Fruit fly (Drosophila melanogaster): ENCODE results near the gene Der-1.

Der-1 gene

DNA sequence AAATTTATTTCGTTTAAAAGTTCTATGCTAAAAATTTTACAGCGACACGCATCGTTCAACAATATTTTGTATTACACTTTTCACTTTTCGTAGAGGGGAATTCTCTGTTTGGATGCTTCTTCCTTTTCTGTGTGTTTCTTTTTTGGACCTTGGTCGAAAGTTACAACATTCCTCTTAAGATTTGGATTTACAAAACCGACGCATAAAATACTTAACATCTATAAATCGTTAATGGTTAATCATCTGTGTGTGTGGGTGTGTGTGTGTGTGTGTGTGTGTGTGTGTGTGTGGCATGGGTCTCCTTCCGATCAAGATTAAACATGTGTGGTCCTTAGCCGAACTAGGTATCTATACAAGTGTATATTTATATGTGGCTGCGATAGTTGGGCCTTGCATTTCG is 1.7 kb downstream of the Der-1 start:
- TF ChIP-seq CG30403 (GFP tag; optimal IDR thresholded peaks at IDR 0.05) (no peak), Dfd (GFP tag; optimal IDR thresholded peaks at IDR 0.05) (peak in 1 of 2 experiments; percentile 26)

DNA sequence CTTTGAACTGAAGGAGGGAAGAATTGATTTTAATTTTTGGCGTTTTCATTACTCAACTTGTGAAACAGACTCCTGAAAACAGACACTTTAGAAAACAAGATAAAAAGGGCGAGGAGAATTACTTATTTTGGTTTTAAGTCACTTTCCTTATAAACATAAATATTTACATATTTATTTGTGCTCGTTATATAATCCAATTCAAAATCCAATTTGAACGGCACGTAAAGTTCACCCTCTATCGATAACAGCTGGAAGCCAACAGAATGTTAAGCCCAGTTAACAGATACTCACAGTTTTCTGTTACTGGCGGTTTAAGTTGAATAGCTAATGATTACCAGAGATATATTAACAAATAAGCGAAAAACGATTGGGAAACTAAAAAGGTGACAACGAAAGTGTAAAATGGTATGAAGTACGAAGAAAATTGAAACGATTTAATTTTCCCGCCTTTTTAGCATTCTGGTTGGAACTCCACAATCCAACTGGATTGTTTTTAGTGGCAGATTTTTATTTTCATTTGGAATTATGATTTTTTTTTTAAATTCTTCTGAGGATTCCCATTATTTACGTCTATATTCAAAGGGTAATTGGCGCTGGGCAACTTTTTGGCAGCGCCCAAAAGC is 5.5 kb downstream of the Der-1 start:
- TF ChIP-seq E2f2 (GFP tag; IDR thresholded peaks at IDR 0.05): peak; percentile 43; the same call in 1 of the 2 replicates
- TF ChIP-seq crc (GFP tag; optimal IDR thresholded peaks at IDR 0.05): no peak
- no peak for TF ChIP-seq gsb-n (tag; optimal IDR thresholded peaks at IDR 0.05)
- TF ChIP-seq Doc3 (GFP tag; IDR thresholded peaks at IDR 0.05; ENCODE audit: partially characterized antibody): no peak
- TF ChIP-seq CG9876 (GFP tag; optimal IDR thresholded peaks at IDR 0.05): no peak
- no peak for TF ChIP-seq Hey (tag; optimal IDR thresholded peaks at IDR 0.05)
- no peak for TF ChIP-seq vfl (GFP tag; optimal IDR thresholded peaks at IDR 0.05)
- no peak for TF ChIP-seq Eip74EF (GFP tag; optimal IDR thresholded peaks at IDR 0.05)
- TF ChIP-seq repo (GFP tag; optimal IDR thresholded peaks at IDR 0.05): no peak
- no peak for TF ChIP-seq Med (GFP tag)
- no peak for TF ChIP-seq jumu (GFP tag; optimal IDR thresholded peaks at IDR 0.05)
- TF ChIP-seq D19A (tag; optimal IDR thresholded peaks at IDR 0.05): no peak
- no peak for TF ChIP-seq CG8478 (optimal IDR thresholded peaks at IDR 0.05)
- no peak for TF ChIP-seq dati (GFP tag; IDR thresholded peaks at IDR 0.05)
- peak in 1 of 2 experiments; percentile 94 for TF ChIP-seq Pdp1 (GFP tag; optimal IDR thresholded peaks at IDR 0.05)
- no peak for TF ChIP-seq Hr78 (GFP tag; optimal IDR thresholded peaks at IDR 0.05)
- 0 out of 2 replicates have a peak, but pooled peaks have one; percentile 21 for TF ChIP-seq Dref (GFP tag; IDR thresholded peaks at IDR 0.05)
- TF ChIP-seq Dp (GFP tag; optimal IDR thresholded peaks at IDR 0.05): peak; percentile 23
- peak; percentile 93 to 97 for TF ChIP-seq insv (GFP tag; optimal IDR thresholded peaks at IDR 0.05)
- no peak for TF ChIP-seq CG17802 (tag; optimal IDR thresholded peaks at IDR 0.05)
- no peak for TF ChIP-seq chm (GFP tag; IDR thresholded peaks at IDR 0.05)

DNA sequence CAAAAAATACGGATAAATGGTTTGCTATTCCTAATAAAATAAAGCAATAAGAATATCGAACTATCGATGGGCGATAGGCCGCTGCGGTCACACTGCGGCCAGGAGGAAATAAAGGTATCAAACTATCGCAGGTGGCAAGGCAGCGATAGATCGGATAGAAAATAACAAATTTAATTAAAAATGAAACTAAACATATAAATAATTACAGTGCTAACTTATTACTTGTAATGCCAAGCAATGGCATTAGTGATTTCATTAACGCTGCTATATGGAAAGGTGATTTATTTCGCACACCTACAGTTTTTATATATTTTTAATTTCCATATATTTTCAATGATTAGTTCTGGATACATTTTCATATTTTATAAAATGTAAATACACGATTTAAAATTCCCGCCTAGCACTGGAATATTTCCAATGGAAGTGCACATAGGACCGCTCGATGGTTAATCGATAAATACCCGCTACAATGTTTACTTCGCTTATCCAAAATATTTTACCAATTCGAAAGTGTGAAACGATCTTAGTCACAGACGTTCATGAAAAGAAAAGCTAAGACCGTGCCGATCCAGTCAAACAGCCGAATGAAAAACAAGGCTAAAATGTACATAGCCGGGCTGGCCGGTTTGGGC is 7.1 kb downstream of the Der-1 start, which contains the start of the genes CG15356 and CG15362:
TSS of gene CG15356 (minus strand) at position 48 of the 632 bp plus-strand sequence.
TSS of gene CG15362 (plus strand) at position 469 of the 632 bp plus-strand sequence.
- TF ChIP-seq Opbp (GFP tag; IDR thresholded peaks at IDR 0.05; ENCODE audit: partially characterized antibody) (peak; percentile 99), CG7786 (GFP tag; optimal IDR thresholded peaks at IDR 0.05) (no peak), CG5180 (GFP tag; optimal IDR thresholded peaks at IDR 0.05) (no peak), lola (GFP tag; optimal IDR thresholded peaks at IDR 0.05) (peak in 1 of 3 experiments; percentile 16), nerfin-2 (GFP tag; IDR thresholded peaks at IDR 0.05; ENCODE audit: partially characterized antibody) (peak; percentile 99), Ets65A (GFP tag) (peak; percentile 89), HmgD (GFP tag; optimal IDR thresholded peaks at IDR 0.05) (no peak), CG7987 (GFP tag; optimal IDR thresholded peaks at IDR 0.05) (peak; percentile 34), gro (GFP tag; optimal IDR thresholded peaks at IDR 0.05) (peak; percentile 9), slbo (GFP tag; IDR thresholded peaks at IDR 0.05) (peak; percentile 63), Hand (GFP tag; optimal IDR thresholded peaks at IDR 0.05) (no peak), CG17359 (tag; optimal IDR thresholded peaks at IDR 0.05) (peak; percentile 25), Nf-YC (tag; optimal IDR thresholded peaks at IDR 0.05) (peak; percentile 29), tna (GFP tag; IDR thresholded peaks at IDR 0.05; ENCODE audit: partially characterized antibody) (peak; percentile 98), CG2875 (GFP tag; optimal IDR thresholded peaks at IDR 0.05) (peak; percentile 4), Dip3 (GFP tag; optimal IDR thresholded peaks at IDR 0.05) (peak; percentile 17), sna (GFP tag; IDR thresholded peaks at IDR 0.05; ENCODE audit: partially characterized antibody) (peak; percentile 97), pnt (GFP tag; optimal IDR thresholded peaks at IDR 0.05) (no peak), sug (tag; optimal IDR thresholded peaks at IDR 0.05) (peak; percentile 45), CG32772 (GFP tag; IDR thresholded peaks at IDR 0.05) (no peak), CG3995 (GFP tag; optimal IDR thresholded peaks at IDR 0.05) (peak; percentile 88), lbe (GFP tag; optimal IDR thresholded peaks at IDR 0.05) (peak; percentile 43), otp (GFP tag; IDR thresholded peaks at IDR 0.05) (0 out of 3 replicates have a peak, but pooled peaks have one; percentile 29), PHDP (tag; optimal IDR thresholded peaks at IDR 0.05) (peak; percentile 39)

All from whole organism, embryonic.